Worm (Caenorhabditis elegans): ENCODE data around the gene Y43F8B.28.

The Y43F8B.28 gene

ce11 chrV:19529168-19529567 is 44.0 kb downstream of the Y43F8B.28 start (continued):
- peak; percentile 47 for TF ChIP-seq nhr-10 (tag; optimal IDR thresholded peaks at IDR 0.05)
- peak; percentile 97 for TF ChIP-seq gei-8 (GFP tag; optimal IDR thresholded peaks at IDR 0.05)
- peak; percentile 73 for TF ChIP-seq duxl-1 (tag; optimal IDR thresholded peaks at IDR 0.05; ENCODE audit: poor library complexity)
- no peak for TF ChIP-seq ceh-82 (tag; optimal IDR thresholded peaks at IDR 0.05)
- no peak for TF ChIP-seq ZK546.5 (tag; optimal IDR thresholded peaks at IDR 0.05)
- TF ChIP-seq lin-15B (tag; optimal IDR thresholded peaks at IDR 0.05), result no peak
- peak; percentile 99 for TF ChIP-seq mxl-2 (GFP tag; conservative IDR thresholded peaks at IDR 0.05)
- TF ChIP-seq mes-2 (tag; optimal IDR thresholded peaks at IDR 0.05; ENCODE audit: poor library complexity, severe bottlenecking), result peak; percentile 63
- TF ChIP-seq zag-1 (tag; optimal IDR thresholded peaks at IDR 0.05), result no peak
- peak; percentile 51 for TF ChIP-seq zip-2 (tag; optimal IDR thresholded peaks at IDR 0.05)
- peak; percentile 97 for TF ChIP-seq mxl-3 (GFP tag; optimal IDR thresholded peaks at IDR 0.05)
- no peak for TF ChIP-seq Y5F2A.4 (GFP tag; optimal IDR thresholded peaks at IDR 0.05)
- TF ChIP-seq nhr-11 (tag; optimal IDR thresholded peaks at IDR 0.05), result peak; percentile 97
- TF ChIP-seq jun-1 (tag; optimal IDR thresholded peaks at IDR 0.05), result peak; percentile 37
- TF ChIP-seq F26F4.8 (GFP tag; conservative IDR thresholded peaks at IDR 0.05), result no peak
- TF ChIP-seq spr-3 (GFP tag; optimal IDR thresholded peaks at IDR 0.05), result no peak
- no peak for TF ChIP-seq tag-97 (GFP tag; IDR thresholded peaks at IDR 0.05)
- TF ChIP-seq aly-2 (tag; optimal IDR thresholded peaks at IDR 0.05), result no peak
- TF ChIP-seq madf-9 (GFP tag; conservative IDR thresholded peaks at IDR 0.05), result peak; percentile 73
- 0 out of 2 replicates have a peak, but pooled peaks have one; percentile 5 for TF ChIP-seq vab-7 (GFP tag; IDR thresholded peaks at IDR 0.05)
- peak; percentile 79 for TF ChIP-seq lin-29 (GFP tag; IDR thresholded peaks at IDR 0.05)
- TF ChIP-seq skn-1 (tag; optimal IDR thresholded peaks at IDR 0.05), result no peak
- peak; percentile 99 for TF ChIP-seq nhr-48 (tag; optimal IDR thresholded peaks at IDR 0.05)
- no peak for TF ChIP-seq ceh-62 (tag; optimal IDR thresholded peaks at IDR 0.05)
- TF ChIP-seq mdt-29 (GFP tag; IDR thresholded peaks at IDR 0.05), result peak; percentile 84
- peak; percentile 87 for TF ChIP-seq unc-39 (tag; optimal IDR thresholded peaks at IDR 0.05)
- TF ChIP-seq F10B5.3 (tag; optimal IDR thresholded peaks at IDR 0.05), result no peak
- TF ChIP-seq madf-5 (GFP tag; IDR thresholded peaks at IDR 0.05), result peak in 1 of 2 experiments; percentile 66; a peak in 1 of 4 replicates
- no peak for TF ChIP-seq ceh-32 (tag; optimal IDR thresholded peaks at IDR 0.05; ENCODE audit: poor library complexity)
- TF ChIP-seq fos-1 (tag; optimal IDR thresholded peaks at IDR 0.05), result no peak
- no peak for TF ChIP-seq snpc-1.2 (GFP tag; IDR thresholded peaks at IDR 0.05)
- peak; percentile 26 for TF ChIP-seq ama-1 (optimal IDR thresholded peaks at IDR 0.05)
- no peak for TF ChIP-seq F49E8.2 (tag; optimal IDR thresholded peaks at IDR 0.05; ENCODE audit: borderline replicate concordance)
- no peak for TF ChIP-seq nhr-237 (tag; optimal IDR thresholded peaks at IDR 0.05)
- TF ChIP-seq lin-39 (tag; optimal IDR thresholded peaks at IDR 0.05), result no peak
- TF ChIP-seq lir-3 (tag; optimal IDR thresholded peaks at IDR 0.05), result no peak
- peak; percentile 99 for TF ChIP-seq dmd-6 (GFP tag; IDR thresholded peaks at IDR 0.05)
- peak; percentile 80 for TF ChIP-seq pha-4 (GFP tag; IDR thresholded peaks at IDR 0.05)
- peak; percentile 76 for TF ChIP-seq pha-4 (tag; optimal IDR thresholded peaks at IDR 0.05)
- TF ChIP-seq ztf-11 (tag; optimal IDR thresholded peaks at IDR 0.05), result no peak
- peak; percentile 99 for TF ChIP-seq dve-1 (tag; optimal IDR thresholded peaks at IDR 0.05; ENCODE audit: insufficient read depth)
- TF ChIP-seq spr-1 (tag; optimal IDR thresholded peaks at IDR 0.05), result peak; percentile 75
- no peak for TF ChIP-seq zip-11 (GFP tag; IDR thresholded peaks at IDR 0.05)
- no peak; the same call in 1 of the 2 replicates for TF ChIP-seq lin-38 (GFP tag; IDR thresholded peaks at IDR 0.05)
- no peak for TF ChIP-seq ces-1 (GFP tag; optimal IDR thresholded peaks at IDR 0.05)
- peak; percentile 75 for TF ChIP-seq T20F7.1 (GFP tag; optimal IDR thresholded peaks at IDR 0.05)
- peak; percentile 58 for TF ChIP-seq lin-13 (GFP tag; optimal IDR thresholded peaks at IDR 0.05)
- TF ChIP-seq Y75B8A.6 (GFP tag; IDR thresholded peaks at IDR 0.05), result no peak
- no peak for TF ChIP-seq ceh-28 (tag; optimal IDR thresholded peaks at IDR 0.05)
- peak; percentile 37; the same call in 1 of the 2 replicates for TF ChIP-seq D1046.2 (GFP tag; IDR thresholded peaks at IDR 0.05)
- no peak for TF ChIP-seq F44E2.7 (GFP tag; IDR thresholded peaks at IDR 0.05)
- TF ChIP-seq mep-1 (tag; optimal IDR thresholded peaks at IDR 0.05), result peak; percentile 94

Data from whole organism, L4 larva.